Worm (Caenorhabditis elegans): ENCODE data around the gene str-146.

DNA sequence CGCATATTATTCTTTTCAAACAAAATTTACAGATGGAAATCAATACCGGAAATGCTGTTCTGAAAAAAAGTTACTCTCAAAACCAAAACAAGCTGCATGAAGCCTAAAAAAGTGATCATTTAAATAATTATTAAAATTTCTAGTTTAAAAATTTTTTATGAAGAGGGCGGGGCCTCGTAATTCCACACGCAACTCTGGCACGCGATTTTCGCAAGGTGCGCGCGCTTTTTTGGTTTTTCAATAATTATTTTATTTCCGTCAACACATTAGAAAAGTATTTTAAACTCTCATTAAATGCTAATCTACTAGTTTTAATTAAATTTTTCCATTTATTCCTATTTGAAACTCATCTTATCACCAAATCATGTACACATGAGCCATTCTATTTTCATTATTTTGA lies 34.4 kb upstream of the str-146 start:
- TF ChIP-seq nhr-25 (tag; optimal IDR thresholded peaks at IDR 0.05) (no peak), skn-1 (tag; optimal IDR thresholded peaks at IDR 0.05) (peak; percentile 3), eor-1 (tag; optimal IDR thresholded peaks at IDR 0.05) (no peak), ama-1 (optimal IDR thresholded peaks at IDR 0.05) (no peak), egl-27 (tag; optimal IDR thresholded peaks at IDR 0.05) (no peak), tbx-2 (tag; optimal IDR thresholded peaks at IDR 0.05) (no peak)

Data from whole organism, L3 larva.